Worm (Caenorhabditis elegans) whole organism, L3 larva: ENCODE results near the gene sbt-1.

Source experiments
- R02D3.7 ChIP-seq: fragments of 150-350 bp; optimal IDR thresholded peaks from 2 replicates; lab custom pipeline; 2014; ENCODE audit warnings: missing biosample characterization, missing genetic modification characterization
- ama-1 ChIP-seq: fragments of 150-350 bp; optimal IDR thresholded peaks from 2 replicates; lab custom pipeline; 2018
- ceh-9 ChIP-seq: sonication (generic microtip); optimal IDR thresholded peaks from 2 replicates; lab custom pipeline; 2018; ENCODE audit warnings: missing biosample characterization, missing genetic modification characterization
- egl-5 ChIP-seq: fragments of 150-350 bp; optimal IDR thresholded peaks from 2 replicates; lab custom pipeline; 2017; ENCODE audit warnings: missing biosample characterization, missing genetic modification reagents, missing genetic modification characterization, inconsistent platforms
- elt-1 ChIP-seq: fragments of 150-350 bp; optimal IDR thresholded peaks from 2 replicates; lab custom pipeline; 2014; ENCODE audit warnings: missing biosample characterization, missing genetic modification characterization
- elt-2 ChIP-seq: sonication (generic microtip); optimal IDR thresholded peaks from 2 replicates; lab custom pipeline; 2016; ENCODE audit warnings: missing genetic modification reagents, mild to moderate bottlenecking, missing genetic modification characterization, missing compliant biosample characterization
- fkh-2 ChIP-seq: fragments of 150-350 bp; optimal IDR thresholded peaks from 2 replicates; lab custom pipeline; 2014; ENCODE audit warnings: missing biosample characterization, missing genetic modification reagents, missing genetic modification characterization
- hmg-11 ChIP-seq: sonication (generic microtip); optimal IDR thresholded peaks from 2 replicates; lab custom pipeline; 2016; ENCODE audit warnings: missing genetic modification characterization, missing compliant biosample characterization
- jun-1 ChIP-seq: fragments of 150-350 bp; optimal IDR thresholded peaks from 2 replicates; lab custom pipeline; 2014; ENCODE audit warnings: missing biosample characterization, missing genetic modification reagents, missing genetic modification characterization
- lin-15B ChIP-seq: fragments of 150-350 bp; optimal IDR thresholded peaks from 2 replicates; lab custom pipeline; 2014; ENCODE audit warnings: missing biosample characterization, missing genetic modification characterization
- mdl-1 ChIP-seq: fragments of 150-350 bp; optimal IDR thresholded peaks from 2 replicates; lab custom pipeline; 2014; ENCODE audit warnings: missing biosample characterization, missing genetic modification characterization
- mml-1 ChIP-seq: fragments of 150-350 bp; sonication (generic microtip); optimal IDR thresholded peaks from 3 replicates; lab custom pipeline; 2014; ENCODE audit warnings: missing biosample characterization, missing genetic modification characterization
- nfya-1 ChIP-seq: sonication (generic microtip); optimal IDR thresholded peaks from 2 replicates; lab custom pipeline; 2017; ENCODE audit warnings: missing genetic modification characterization, mild to moderate bottlenecking, missing compliant biosample characterization, antibody characterized with exemption, moderate library complexity; ENCODE audit not compliant: insufficient read depth
- nhr-11 ChIP-seq: fragments of 150-350 bp; optimal IDR thresholded peaks from 2 replicates; lab custom pipeline; 2014; ENCODE audit warnings: missing biosample characterization, missing genetic modification characterization
- nhr-12 ChIP-seq: fragments of 150-350 bp; optimal IDR thresholded peaks from 2 replicates; lab custom pipeline; 2014; ENCODE audit warnings: missing biosample characterization, missing genetic modification characterization
- nhr-23 ChIP-seq: fragments of 150-350 bp; optimal IDR thresholded peaks from 2 replicates; lab custom pipeline; 2014; ENCODE audit warnings: missing biosample characterization, missing genetic modification reagents, missing genetic modification characterization
- nhr-77 ChIP-seq: fragments of 150-350 bp; optimal IDR thresholded peaks from 2 replicates; lab custom pipeline; 2014; ENCODE audit warnings: missing biosample characterization, missing genetic modification characterization
- pqm-1 ChIP-seq: fragments of 150-350 bp; optimal IDR thresholded peaks from 2 replicates; lab custom pipeline; 2017; ENCODE audit warnings: missing biosample characterization, missing genetic modification characterization, inconsistent platforms
- tbx-2 ChIP-seq: sonication (generic microtip); optimal IDR thresholded peaks from 2 replicates; lab custom pipeline; 2016; ENCODE audit warnings: mild to moderate bottlenecking, missing genetic modification characterization, missing compliant biosample characterization
- unc-39 ChIP-seq: sonication (generic microtip); optimal IDR thresholded peaks from 4 replicates; lab custom pipeline; 2017; ENCODE audit warnings: missing biosample characterization, missing genetic modification characterization

sbt-1 gene

DNA sequence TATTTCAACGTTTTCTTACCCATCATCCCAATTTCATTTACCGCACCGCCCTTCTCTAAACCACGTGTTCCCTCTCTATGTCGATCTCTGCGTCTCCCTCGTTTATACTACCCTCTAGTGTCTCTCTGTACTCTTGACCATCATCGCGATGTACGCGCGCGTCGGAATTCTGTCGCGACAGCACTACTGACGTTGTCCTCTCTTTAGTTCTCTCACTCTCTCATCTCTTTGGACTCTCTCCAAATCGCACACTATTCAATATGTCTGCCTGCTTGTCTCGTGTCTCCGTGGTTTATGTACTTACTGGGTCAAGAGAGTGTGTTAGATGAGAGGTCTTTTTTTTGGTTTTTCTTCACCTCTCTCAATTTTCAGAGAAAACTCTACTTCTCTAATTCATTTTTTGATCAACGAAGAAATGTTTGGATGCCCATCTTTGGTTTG, 50.4 kb downstream of the sbt-1 start (continued):
- TF ChIP-seq tbx-2 (tag; lab: Kevin White, UChicago), result peak; percentile 89
- TF ChIP-seq egl-5, result peak; percentile 97
- TF ChIP-seq ceh-9 (tag; lab: Kevin White, UChicago), result no peak
- TF ChIP-seq lin-15B (tag; lab: Kevin White, UChicago), result peak; percentile 63
- TF ChIP-seq elt-2 (tag; lab: Kevin White, UChicago), result peak; percentile 85
- TF ChIP-seq mdl-1 (tag; lab: Kevin White, UChicago), result peak; percentile 98
- TF ChIP-seq ama-1, result peak; percentile 87
- peak; percentile 96 for TF ChIP-seq jun-1
- TF ChIP-seq unc-39 (tag; lab: Kevin White, UChicago), result peak; percentile 51
- peak; percentile 84 for TF ChIP-seq pqm-1 (tag; lab: Kevin White, UChicago)
- TF ChIP-seq nhr-12 (tag; lab: Kevin White, UChicago), result no peak
- peak; percentile 96 for TF ChIP-seq hmg-11 (tag; lab: Kevin White, UChicago)
- TF ChIP-seq mml-1 (tag; lab: Kevin White, UChicago), result peak; percentile 2
- peak; percentile 67 for TF ChIP-seq elt-1 (tag; lab: Kevin White, UChicago)
- peak; percentile 95 for TF ChIP-seq nfya-1 (tag; lab: Kevin White, UChicago)
- TF ChIP-seq R02D3.7 (tag; lab: Kevin White, UChicago), result peak; percentile 78
- no peak for TF ChIP-seq nhr-77
- peak; percentile 50 for TF ChIP-seq fkh-2 (tag; lab: Kevin White, UChicago)
- TF ChIP-seq nhr-23 (tag; lab: Kevin White, UChicago), result peak; percentile 98
- peak; percentile 94 for TF ChIP-seq nhr-11 (tag; lab: Kevin White, UChicago)
